Worm (Caenorhabditis elegans) whole organism, late embryonic: Measurements from ENCODE around the gene ttbk-2.2.
"Not testable (repeated sequence)": the region's sequence is repeated elsewhere in the genome, so short reads cannot be mapped to it uniquely, and the experiment has no call there.

Experiments used
- C08G9.2 ChIP-seq: sonication (generic microtip); optimal IDR thresholded peaks from 2 replicates; lab custom pipeline; 2016; ENCODE audit warnings: mild to moderate bottlenecking, missing genetic modification characterization, moderate library complexity, missing compliant biosample characterization
- C38D4.7 ChIP-seq: fragments of 200-800 bp; sonication (Bioruptor generic); optimal IDR thresholded peaks from 2 replicates; lab custom pipeline; 2018; ENCODE audit warnings: mild to moderate bottlenecking, missing genetic modification characterization, moderate library complexity, missing compliant biosample characterization
- F13H6.1 ChIP-seq: sonication (generic microtip); optimal IDR thresholded peaks from 2 replicates; lab custom pipeline; 2016; ENCODE audit warnings: missing genetic modification characterization, missing compliant biosample characterization
- ahr-1 ChIP-seq: sonication (generic microtip); optimal IDR thresholded peaks from 2 replicates; lab custom pipeline; 2016; ENCODE audit warnings: missing genetic modification characterization, missing compliant biosample characterization
- ceh-14 ChIP-seq: sonication (generic microtip); optimal IDR thresholded peaks from 2 replicates; lab custom pipeline; 2016; ENCODE audit warnings: missing genotype, missing genetic modification characterization, missing compliant biosample characterization
- ceh-22 ChIP-seq: sonication (generic microtip); optimal IDR thresholded peaks from 2 replicates; lab custom pipeline; 2017; ENCODE audit warnings: missing biosample characterization, missing genetic modification characterization
- ceh-24 ChIP-seq: sonication (generic microtip); optimal IDR thresholded peaks from 2 replicates; lab custom pipeline; 2016; ENCODE audit warnings: mild to moderate bottlenecking, missing genetic modification characterization, missing compliant biosample characterization
- ceh-45 ChIP-seq: fragments of 200-800 bp; sonication (Bioruptor generic); IDR thresholded peaks from 2 replicates; pipeline ENCODE4 v1.3.6; 2022; ENCODE audit warnings: missing genetic modification reagents, missing genetic modification characterization, missing compliant biosample characterization
- dmd-4 ChIP-seq: sonication (generic microtip); optimal IDR thresholded peaks from 2 replicates; lab custom pipeline; 2016; ENCODE audit warnings: borderline replicate concordance, missing genetic modification characterization, missing compliant biosample characterization
- elt-2 ChIP-seq: sonication (generic microtip); optimal IDR thresholded peaks from 2 replicates; lab custom pipeline; 2016; ENCODE audit warnings: missing genetic modification reagents, missing genetic modification characterization, missing compliant biosample characterization
- elt-4 ChIP-seq: sonication (generic microtip); optimal IDR thresholded peaks from 2 replicates; lab custom pipeline; 2016; ENCODE audit warnings: missing genetic modification characterization, missing compliant biosample characterization
- eyg-1 ChIP-seq: sonication (generic microtip); optimal IDR thresholded peaks from 2 replicates; lab custom pipeline; 2016; ENCODE audit warnings: missing genotype, missing genetic modification characterization, missing compliant biosample characterization
- fax-1 ChIP-seq: sonication (generic microtip); optimal IDR thresholded peaks from 2 replicates; lab custom pipeline; 2016; ENCODE audit warnings: missing genotype, missing genetic modification characterization, missing compliant biosample characterization
- fkh-10 ChIP-seq: fragments of 150-350 bp; optimal IDR thresholded peaks from 2 replicates; lab custom pipeline; 2014; ENCODE audit warnings: missing biosample characterization, missing genetic modification reagents, missing genetic modification characterization
- fkh-6 ChIP-seq: sonication (generic microtip); optimal IDR thresholded peaks from 2 replicates; lab custom pipeline; 2016; ENCODE audit warnings: missing genetic modification characterization, missing compliant biosample characterization
- hlh-15 ChIP-seq: sonication (generic microtip); optimal IDR thresholded peaks from 2 replicates; lab custom pipeline; 2016; ENCODE audit warnings: missing genetic modification characterization, missing compliant biosample characterization
- hlh-30 ChIP-seq: sonication (generic microtip); optimal IDR thresholded peaks from 2 replicates; lab custom pipeline; 2017; ENCODE audit warnings: antibody characterized with exemption, missing genetic modification characterization, missing compliant biosample characterization; ENCODE audit not compliant: insufficient read depth
- hlh-6 ChIP-seq: sonication (generic microtip); optimal IDR thresholded peaks from 2 replicates; lab custom pipeline; 2016; ENCODE audit warnings: missing genotype, missing genetic modification characterization, missing compliant biosample characterization
- hlh-8 ChIP-seq: sonication (generic microtip); optimal IDR thresholded peaks from 2 replicates; lab custom pipeline; 2016; ENCODE audit warnings: missing genotype, missing genetic modification characterization, missing compliant biosample characterization
- lin-11 ChIP-seq: fragments of 200-800 bp; sonication (Bioruptor generic); optimal IDR thresholded peaks from 2 replicates; lab custom pipeline; 2018; ENCODE audit warnings: mild to moderate bottlenecking, missing genetic modification characterization, missing compliant biosample characterization
- mec-3 ChIP-seq: sonication (generic microtip); optimal IDR thresholded peaks from 2 replicates; lab custom pipeline; 2016; ENCODE audit warnings: borderline replicate concordance, missing genetic modification characterization, missing compliant biosample characterization
- nhr-232 ChIP-seq: sonication (generic microtip); optimal IDR thresholded peaks from 2 replicates; lab custom pipeline; 2016; ENCODE audit warnings: missing genetic modification characterization, missing compliant biosample characterization
- npax-4 ChIP-seq: sonication (generic microtip); optimal IDR thresholded peaks from 2 replicates; lab custom pipeline; 2016; ENCODE audit warnings: missing genetic modification characterization, missing compliant biosample characterization
- pax-1 ChIP-seq: fragments of 150-350 bp; optimal IDR thresholded peaks from 2 replicates; lab custom pipeline; 2014; ENCODE audit warnings: missing biosample characterization, missing genetic modification characterization
- pha-2 ChIP-seq: sonication (generic microtip); optimal IDR thresholded peaks from 2 replicates; lab custom pipeline; 2017; ENCODE audit warnings: mild to moderate bottlenecking, missing genetic modification characterization, missing compliant biosample characterization
- pha-4 ChIP-seq: fragments of 150-350 bp; optimal IDR thresholded peaks from 2 replicates; lab custom pipeline; 2018; ENCODE audit warnings: missing biosample characterization, missing genetic modification reagents, missing genetic modification characterization
- pqm-1 ChIP-seq: sonication (generic microtip); optimal IDR thresholded peaks from 2 replicates; lab custom pipeline; 2016; ENCODE audit warnings: missing genetic modification characterization, missing compliant biosample characterization
- pros-1 ChIP-seq: fragments of 150-350 bp; optimal IDR thresholded peaks from 2 replicates; lab custom pipeline; 2014; ENCODE audit warnings: missing biosample characterization, missing genetic modification reagents, missing genetic modification characterization
- ref-2 ChIP-seq: sonication (generic microtip); optimal IDR thresholded peaks from 2 replicates; lab custom pipeline; 2016; ENCODE audit warnings: missing genetic modification characterization, missing compliant biosample characterization
- sdc-2 ChIP-seq: sonication (generic microtip); optimal IDR thresholded peaks from 2 replicates; lab custom pipeline; 2016; ENCODE audit warnings: missing genotype, missing genetic modification characterization, missing compliant biosample characterization
- syd-9 ChIP-seq: sonication (generic microtip); optimal IDR thresholded peaks from 2 replicates; lab custom pipeline; 2016; ENCODE audit warnings: mild to moderate bottlenecking, missing genetic modification characterization, moderate library complexity, missing compliant biosample characterization
- tbx-2 ChIP-seq: sonication (generic microtip); optimal IDR thresholded peaks from 2 replicates; lab custom pipeline; 2016; ENCODE audit warnings: missing genetic modification characterization, missing compliant biosample characterization
- tbx-7 ChIP-seq: sonication (generic microtip); optimal IDR thresholded peaks from 2 replicates; lab custom pipeline; 2016; ENCODE audit warnings: missing genotype, missing genetic modification characterization, missing compliant biosample characterization
- unc-42 ChIP-seq: sonication (generic microtip); optimal IDR thresholded peaks from 2 replicates; lab custom pipeline; 2016; ENCODE audit warnings: missing genotype, missing genetic modification characterization, missing compliant biosample characterization
- unc-86 ChIP-seq: sonication (generic microtip); optimal IDR thresholded peaks from 2 replicates; lab custom pipeline; 2016; ENCODE audit warnings: missing genetic modification characterization, missing compliant biosample characterization
- zip-5 ChIP-seq: sonication (generic microtip); optimal IDR thresholded peaks from 2 replicates; lab custom pipeline; 2016; ENCODE audit warnings: missing genetic modification characterization, missing compliant biosample characterization
- ztf-16 ChIP-seq: sonication (generic microtip); optimal IDR thresholded peaks from 2 replicates; lab custom pipeline; 2017; ENCODE audit warnings: missing genetic modification characterization, missing compliant biosample characterization

ttbk-2.2 gene

ce11 chrIV:5066887-5067286 is at the start of gene ttbk-2.2:
Gene ttbk-2.2 (minus strand): TSS chrIV:5066987.
- not testable (repeated sequence) for TF ChIP-seq tbx-7; unc-86 (tag; lab: Kevin White, UChicago); mec-3 (tag; lab: Kevin White, UChicago)

DNA sequence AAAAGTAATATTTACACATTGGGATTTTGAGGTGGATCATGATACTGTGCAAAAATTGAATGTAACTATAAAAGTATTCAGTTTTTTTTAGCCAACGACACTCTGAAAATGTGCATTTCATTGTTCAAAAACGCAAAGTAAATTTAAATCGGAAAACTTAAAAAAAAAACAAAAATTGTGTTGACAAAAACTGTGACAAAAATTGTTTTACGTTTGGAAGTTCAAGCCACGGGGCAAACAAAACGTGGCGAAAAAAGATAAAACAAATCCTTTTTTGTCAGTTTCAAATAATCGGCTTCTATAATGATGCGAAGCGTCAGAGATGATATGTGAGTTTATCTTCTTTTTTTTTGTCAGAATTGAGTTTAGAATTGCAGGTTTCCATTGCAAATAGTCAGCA is 44.7 kb upstream of the ttbk-2.2 start, which contains the start of gene AC7.3:
AC7.3 (plus strand) TSS at position 301 of the 400 bp plus-strand sequence.
- TF ChIP-seq ceh-22 (tag; lab: Kevin White, UChicago) (no peak), pqm-1 (tag; lab: Kevin White, UChicago) (no peak), fkh-6 (tag; lab: Kevin White, UChicago) (no peak), tbx-2 (tag; lab: Kevin White, UChicago) (no peak), hlh-6 (no peak), fkh-10 (GFP tag; lab: Kevin White, UChicago) (no peak), hlh-30 (tag; lab: Kevin White, UChicago) (no peak), ceh-24 (tag; lab: Kevin White, UChicago) (no peak), pha-4 (no peak), zip-5 (tag; lab: Kevin White, UChicago) (no peak), lin-11 (no peak), mec-3 (tag; lab: Kevin White, UChicago) (no peak), C08G9.2 (no peak), hlh-8 (tag; lab: Kevin White, UChicago) (no peak), ceh-45 (GFP tag; lab: Robert Waterston, UW) (no peak), ceh-14 (tag; lab: Kevin White, UChicago) (no peak), ztf-16 (no peak), pros-1 (no peak), elt-2 (tag; lab: Kevin White, UChicago) (no peak), syd-9 (tag; lab: Kevin White, UChicago) (no peak)

- no peak for TF ChIP-seq ztf-16
- TF ChIP-seq elt-4 (tag; lab: Kevin White, UChicago): no peak
- no peak for TF ChIP-seq ceh-14 (tag; lab: Kevin White, UChicago)
- no peak for TF ChIP-seq nhr-232 (tag; lab: Kevin White, UChicago)
- TF ChIP-seq npax-4 (tag; lab: Kevin White, UChicago): no peak
- TF ChIP-seq unc-86 (tag; lab: Kevin White, UChicago): no peak
- TF ChIP-seq pax-1 (tag; lab: Kevin White, UChicago): no peak
- TF ChIP-seq ref-2: no peak
- TF ChIP-seq ahr-1 (tag; lab: Kevin White, UChicago): no peak
- TF ChIP-seq F13H6.1 (tag; lab: Kevin White, UChicago): no peak
- TF ChIP-seq C38D4.7 (GFP tag; lab: Kevin White, UChicago): no peak
- TF ChIP-seq sdc-2: no peak
- no peak for TF ChIP-seq dmd-4
- no peak for TF ChIP-seq C08G9.2
- TF ChIP-seq tbx-7: no peak
- no peak for TF ChIP-seq zip-5 (tag; lab: Kevin White, UChicago)
- no peak for TF ChIP-seq eyg-1 (tag; lab: Kevin White, UChicago)
- no peak for TF ChIP-seq fax-1
Observed at ce11 chrIV:5110391-5110930, 43.7 kb upstream of the ttbk-2.2 start.

ce11 chrIV:5109943-5110342 is 43.2 kb upstream of the ttbk-2.2 start:
- TF ChIP-seq C08G9.2: no peak
- no peak for TF ChIP-seq F13H6.1 (tag; lab: Kevin White, UChicago)
- no peak for TF ChIP-seq lin-11
- no peak for TF ChIP-seq pha-2 (tag; lab: Kevin White, UChicago)
- no peak for TF ChIP-seq ceh-24 (tag; lab: Kevin White, UChicago)
- no peak for TF ChIP-seq elt-4 (tag; lab: Kevin White, UChicago)

ce11 chrIV:5108971-5109370 is 42.2 kb upstream of the ttbk-2.2 start:
- TF ChIP-seq unc-42 (tag; lab: Kevin White, UChicago): peak; percentile 88
- TF ChIP-seq hlh-15: no peak
